Fruit fly (Drosophila melanogaster): ENCODE results near the gene Toll-9.

DNA sequence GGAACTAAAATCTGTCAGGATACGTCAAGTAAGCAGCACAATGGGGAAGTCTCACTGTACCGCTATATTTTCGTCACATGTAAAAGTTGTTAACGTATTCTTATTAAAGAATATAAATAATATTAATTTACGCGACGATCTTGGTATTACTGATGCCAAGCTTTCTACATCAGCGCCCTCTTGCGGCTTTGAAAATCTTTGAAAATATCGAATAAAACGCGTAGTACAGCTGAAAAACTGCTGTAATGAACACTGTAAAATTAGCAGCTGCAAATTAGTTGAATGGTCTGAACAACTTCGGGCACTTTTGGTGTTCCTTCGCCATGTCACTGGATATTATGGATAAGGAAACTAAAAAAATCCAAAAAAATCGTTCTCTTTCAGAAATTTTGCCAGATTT lies 46.5 kb downstream of the Toll-9 start:
- TF ChIP-seq CG11902 (GFP tag; optimal IDR thresholded peaks at IDR 0.05), result no peak
- no peak for TF ChIP-seq cyc (GFP tag; optimal IDR thresholded peaks at IDR 0.05)
- no peak for TF ChIP-seq OdsH (GFP tag; optimal IDR thresholded peaks at IDR 0.05)
